Worm (Caenorhabditis elegans) whole organism, young adult: ENCODE data around the gene JC8.16.

Source experiments
- C17E4.6 ChIP-seq: fragments of 200-800 bp; sonication (Bioruptor generic); IDR thresholded peaks from 2 replicates; pipeline ENCODE4 v1.3.6; 2022; ENCODE audit warnings: missing genetic modification reagents, missing genetic modification characterization, missing compliant biosample characterization
- ama-1 ChIP-seq, 3 experiments: fragments of 150-350 bp in 1 of 3; sonication (generic microtip) in 2 of 3; optimal IDR thresholded peaks; 2 replicates each; lab custom pipeline; 2014 to 2018; ENCODE audit warnings: missing biosample characterization in 2 of 3, missing genetic modification characterization in 2 of 3, missing genetic modification reagents in 2 of 3
- efl-1 ChIP-seq: fragments of 150-350 bp; optimal IDR thresholded peaks from 2 replicates; lab custom pipeline; 2014; ENCODE audit warnings: missing biosample characterization, missing genetic modification reagents, missing genetic modification characterization
- egrh-3 ChIP-seq: fragments of 200-800 bp; sonication (Bioruptor generic); IDR thresholded peaks from 2 replicates; pipeline ENCODE4 v1.3.6; 2022; ENCODE audit warnings: missing genetic modification reagents, missing genetic modification characterization, missing compliant biosample characterization
- let-607 ChIP-seq, 2 experiments: fragments of 200-800 bp in 1 of 2; sonication (Bioruptor generic) in 1 of 2; sonication (generic microtip) in 1 of 2; optimal IDR thresholded peaks; 2 replicates each; lab custom pipeline; 2016 to 2018; ENCODE audit warnings: mild to moderate bottlenecking in 2 of 2, missing compliant biosample characterization in 2 of 2, missing genetic modification characterization in 2 of 2, moderate library complexity in 2 of 2, missing genotype in 1 of 2
- nhr-90 ChIP-seq: sonication (generic microtip); optimal IDR thresholded peaks from 2 replicates; lab custom pipeline; 2016; ENCODE audit warnings: missing genotype, mild to moderate bottlenecking, missing genetic modification characterization, missing compliant biosample characterization
- ztf-25 ChIP-seq: fragments of 200-800 bp; sonication (Bioruptor generic); IDR thresholded peaks from 2 replicates; pipeline ENCODE4 v1.3.6; 2022; ENCODE audit warnings: missing genetic modification reagents, missing genetic modification characterization, missing compliant biosample characterization

ce11 chrIV:13214466-13214865, 44.5 kb upstream of the JC8.16 start, which contains the start of gene cho-1:
- TF ChIP-seq efl-1, result no peak
- TF ChIP-seq nhr-90 (tag; lab: Kevin White, UChicago), result no peak
- no peak for TF ChIP-seq ztf-25 (GFP tag; lab: Robert Waterston, UW)
- TF ChIP-seq egrh-3 (GFP tag; lab: Robert Waterston, UW), result no peak
- TF ChIP-seq let-607 (tag; optimal IDR thresholded peaks at IDR 0.05; lab: Kevin White, UChicago), result no peak
- TF ChIP-seq ama-1 (optimal IDR thresholded peaks at IDR 0.05; lab: Kevin White, UChicago), result no peak
- no peak for TF ChIP-seq ama-1 (GFP tag; optimal IDR thresholded peaks at IDR 0.05; lab: Kevin White, UChicago)
- TF ChIP-seq C17E4.6 (GFP tag; lab: Robert Waterston, UW), result no peak
